Fruit fly (Drosophila melanogaster): Measurements from ENCODE around the gene CG32176.
A peak's percentile ranks its signal among the peaks of the same experiment; 100 is the strongest.

CG32176 gene

DNA sequence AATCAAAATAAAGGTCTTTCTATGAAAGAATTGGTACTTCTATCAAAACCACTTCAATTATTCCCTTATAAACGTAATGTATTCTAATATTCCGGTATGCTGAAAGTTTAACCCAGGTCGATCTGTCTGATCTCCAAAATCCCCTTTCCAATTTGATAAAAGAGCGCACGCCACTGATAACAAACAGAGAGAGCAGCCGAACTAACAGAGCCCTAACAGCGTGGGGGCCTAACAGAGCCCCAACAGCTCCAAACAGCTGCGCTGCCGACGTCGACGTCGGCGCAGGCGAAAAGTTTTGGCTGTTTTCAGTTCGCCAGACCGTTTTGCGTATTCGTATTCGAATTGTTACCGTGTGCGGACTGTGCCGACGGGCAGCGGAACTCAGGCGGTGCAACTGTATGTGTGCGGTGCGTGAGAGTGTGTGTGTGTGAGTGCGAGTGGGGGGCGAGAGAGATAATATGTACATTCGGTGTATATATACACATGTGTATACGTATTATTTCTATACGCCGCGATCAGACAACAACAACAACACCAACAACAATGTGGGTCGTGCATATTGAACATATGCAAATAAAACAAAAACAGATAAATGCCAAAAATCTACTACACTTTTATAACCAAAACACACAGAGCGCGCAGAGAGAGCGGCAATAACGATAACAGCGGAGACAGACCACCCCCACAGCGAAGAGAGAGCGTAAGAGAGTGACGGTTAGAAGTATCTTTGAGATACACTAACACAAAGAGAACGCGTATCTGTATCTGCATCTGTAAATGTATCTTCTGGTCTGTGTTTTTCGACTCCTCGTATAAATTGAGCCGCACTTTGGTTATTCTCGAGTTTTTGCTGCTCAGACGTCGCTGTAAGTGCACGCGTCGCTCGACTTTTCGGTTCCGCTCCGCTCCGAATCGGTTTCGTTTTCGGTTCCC lies 53.4 kb downstream of the CG32176 start, which contains the start of gene Oatp74D:
Oatp74D (plus strand) TSS at position 325 of the 933 bp plus-strand sequence.
- TF ChIP-seq CG32264 (GFP tag; optimal IDR thresholded peaks at IDR 0.05) (peak; percentile 57), dsf (GFP tag; optimal IDR thresholded peaks at IDR 0.05; ENCODE audit: borderline replicate concordance) (no peak), foxo (GFP tag; optimal IDR thresholded peaks at IDR 0.05) (peak; percentile 3 to 72), h (GFP tag; optimal IDR thresholded peaks at IDR 0.05) (peak; percentile 71), tai (GFP tag; optimal IDR thresholded peaks at IDR 0.05) (peak; percentile 57), dmrt93B (GFP tag; optimal IDR thresholded peaks at IDR 0.05) (no peak), CrebA (GFP tag; optimal IDR thresholded peaks at IDR 0.05; ENCODE audit: borderline replicate concordance) (peak; percentile 75), Mio (GFP tag; optimal IDR thresholded peaks at IDR 0.05) (no peak), Jra (GFP tag; optimal IDR thresholded peaks at IDR 0.05) (peak; percentile 13), OdsH (GFP tag; optimal IDR thresholded peaks at IDR 0.05) (peak; percentile 60), N (GFP tag; optimal IDR thresholded peaks at IDR 0.05) (peak; percentile 89), fru (GFP tag; optimal IDR thresholded peaks at IDR 0.05) (peak; percentile 60), ey (GFP tag; optimal IDR thresholded peaks at IDR 0.05) (peak; percentile 63), br (GFP tag; optimal IDR thresholded peaks at IDR 0.05) (peak; percentile 50), HLH106 (tag; optimal IDR thresholded peaks at IDR 0.05) (peak; percentile 18), lola (GFP tag; optimal IDR thresholded peaks at IDR 0.05) (no peak), sage (GFP tag; optimal IDR thresholded peaks at IDR 0.05) (peak; percentile 53), Hnf4 (GFP tag; optimal IDR thresholded peaks at IDR 0.05) (peak; percentile 51), GATAd (GFP tag; optimal IDR thresholded peaks at IDR 0.05) (no peak), Myc (optimal IDR thresholded peaks at IDR 0.05) (no peak), woc (GFP tag; optimal IDR thresholded peaks at IDR 0.05) (peak; percentile 34), brk (GFP tag; optimal IDR thresholded peaks at IDR 0.05) (peak; percentile 41), usp (GFP tag; optimal IDR thresholded peaks at IDR 0.05) (no peak), Vsx2 (GFP tag; optimal IDR thresholded peaks at IDR 0.05; ENCODE audit: partially characterized antibody) (peak; percentile 53), Hr83 (GFP tag; optimal IDR thresholded peaks at IDR 0.05; ENCODE audit: poor library complexity, severe bottlenecking) (peak; percentile 41), Abd-B (GFP tag; optimal IDR thresholded peaks at IDR 0.05) (peak; percentile 52), Dif (GFP tag; optimal IDR thresholded peaks at IDR 0.05; ENCODE audit: partially characterized antibody) (peak; percentile 73), Sp1 (GFP tag; optimal IDR thresholded peaks at IDR 0.05) (peak; percentile 38), rgr (GFP tag; optimal IDR thresholded peaks at IDR 0.05) (peak; percentile 71), CG9705 (GFP tag; optimal IDR thresholded peaks at IDR 0.05) (no peak), dl (GFP tag; optimal IDR thresholded peaks at IDR 0.05; ENCODE audit: insufficient read depth in 1 of 2, partially characterized antibody in 2 of 2) (peak; percentile 59 to 74), sv (GFP tag; optimal IDR thresholded peaks at IDR 0.05) (no peak), psq (GFP tag; optimal IDR thresholded peaks at IDR 0.05) (peak; percentile 46), jim (GFP tag; optimal IDR thresholded peaks at IDR 0.05) (no peak), Rel (GFP tag; optimal IDR thresholded peaks at IDR 0.05) (peak; percentile 52), Rel (tag; optimal IDR thresholded peaks at IDR 0.05) (peak; percentile 73), pan (optimal IDR thresholded peaks at IDR 0.05) (no peak), Dfd (GFP tag; optimal IDR thresholded peaks at IDR 0.05) (no peak), Hr78 (GFP tag; optimal IDR thresholded peaks at IDR 0.05) (no peak)

Measured in whole organism, wandering third instar larva.